Worm (Caenorhabditis elegans): ENCODE measurements around the gene col-184.
"Not testable (repeated sequence)": the region's sequence is repeated elsewhere in the genome, so short reads cannot be mapped to it uniquely, and the experiment has no call there.

col-184 gene

ce11 chrX:13421068-13421467 is 48.2 kb upstream of the col-184 start:
- TF ChIP-seq dpl-1 (GFP tag; optimal IDR thresholded peaks at IDR 0.05) (no peak), nhr-80 (tag; optimal IDR thresholded peaks at IDR 0.05) (peak; percentile 80), nfyb-1 (GFP tag; IDR thresholded peaks at IDR 0.05) (0 out of 2 replicates have a peak, but pooled peaks have one; percentile 11)

- TF ChIP-seq cebp-2 (GFP tag; IDR thresholded peaks at IDR 0.05) (no peak), ztf-25 (GFP tag; IDR thresholded peaks at IDR 0.05) (no peak), ceh-79 (tag; optimal IDR thresholded peaks at IDR 0.05) (no peak), nhr-90 (tag; optimal IDR thresholded peaks at IDR 0.05) (no peak)
Measured at ce11 chrX:13423340-13423739, 45.9 kb upstream of the col-184 start, which contains the start of gene fkh-3. Gene fkh-3 (minus strand): TSS chrX:13423440.

ce11 chrX:13428755-13429154 is 40.5 kb upstream of the col-184 start, which contains the start of gene fkh-4:
Gene fkh-4 (minus strand): TSS chrX:13428855.
- not testable (repeated sequence) for TF ChIP-seq dox-1 (GFP tag; IDR thresholded peaks at IDR 0.05); nfya-1 (tag; optimal IDR thresholded peaks at IDR 0.05; ENCODE audit: borderline replicate concordance, insufficient read depth); repo-1 (tag; optimal IDR thresholded peaks at IDR 0.05)

ce11 chrX:13431388-13431787 is 37.9 kb upstream of the col-184 start, which contains the start of gene C29F7.10:
Gene C29F7.10 (minus strand): TSS chrX:13431488.
- TF ChIP-seq ztf-28, bed-1, hsf-1 (GFP tag; IDR thresholded peaks at IDR 0.05): not testable (repeated sequence)

ce11 chrX:13435116-13435515 is 34.1 kb upstream of the col-184 start:
- no peak for TF ChIP-seq ztf-22 (GFP tag; optimal IDR thresholded peaks at IDR 0.05)
- TF ChIP-seq aptf-2 (GFP tag; conservative IDR thresholded peaks at IDR 0.05), result no peak
- no peak for TF ChIP-seq D2030.7 (GFP tag; IDR thresholded peaks at IDR 0.05)
- no peak for TF ChIP-seq tbp1 (GFP tag; optimal IDR thresholded peaks at IDR 0.05)
- TF ChIP-seq ceh-91 (GFP tag; IDR thresholded peaks at IDR 0.05), result no peak
- no peak for TF ChIP-seq akir-1 (GFP tag; optimal IDR thresholded peaks at IDR 0.05)
- no peak for TF ChIP-seq snpc-1.1 (tag; optimal IDR thresholded peaks at IDR 0.05; ENCODE audit: insufficient read depth)
- no peak for TF ChIP-seq F23B12.7 (tag; optimal IDR thresholded peaks at IDR 0.05; ENCODE audit: insufficient read depth)
- no peak for TF ChIP-seq let-607 (tag; optimal IDR thresholded peaks at IDR 0.05)
- no peak for TF ChIP-seq nhr-27 (tag; optimal IDR thresholded peaks at IDR 0.05)
- no peak for TF ChIP-seq rec-8 (tag; optimal IDR thresholded peaks at IDR 0.05)
- TF ChIP-seq nfyb-1 (GFP tag; IDR thresholded peaks at IDR 0.05), result no peak
- no peak for TF ChIP-seq T26A5.8 (tag; optimal IDR thresholded peaks at IDR 0.05)
- no peak for TF ChIP-seq nfya-1 (tag; optimal IDR thresholded peaks at IDR 0.05; ENCODE audit: borderline replicate concordance, insufficient read depth)
- TF ChIP-seq F22D6.2 (tag; optimal IDR thresholded peaks at IDR 0.05), result no peak
- no peak for TF ChIP-seq egrh-3 (GFP tag; IDR thresholded peaks at IDR 0.05)
- no peak for TF ChIP-seq zfh-2 (GFP tag; conservative IDR thresholded peaks at IDR 0.05)
- no peak for TF ChIP-seq bed-1 (GFP tag; IDR thresholded peaks at IDR 0.05)
- TF ChIP-seq egl-18 (GFP tag; IDR thresholded peaks at IDR 0.05), result no peak
